Worm (Caenorhabditis elegans) whole organism, early embryonic: Measurements from ENCODE around the gene F46B3.23.

ENCODE experiments used
- F13C5.2 ChIP-seq: sonication (generic microtip); optimal IDR thresholded peaks from 2 replicates; lab custom pipeline; 2017; ENCODE audit warnings: mild to moderate bottlenecking, missing genetic modification characterization, inconsistent platforms, missing compliant biosample characterization
- aly-1 ChIP-seq: sonication (generic microtip); optimal IDR thresholded peaks from 2 replicates; lab custom pipeline; 2016; ENCODE audit warnings: missing genetic modification characterization, missing compliant biosample characterization
- ama-1 ChIP-seq: fragments of 150-350 bp; optimal IDR thresholded peaks from 2 replicates; lab custom pipeline; 2014
- ceh-13 ChIP-seq: fragments of 200-800 bp; sonication (Bioruptor generic); optimal IDR thresholded peaks from 2 replicates; lab custom pipeline; 2018; ENCODE audit warnings: mild to moderate bottlenecking, missing genetic modification characterization, missing compliant biosample characterization
- flt-1 ChIP-seq: fragments of 200-800 bp; sonication (Bioruptor generic); IDR thresholded peaks from 2 replicates; pipeline ENCODE4 v1.3.6; 2022; ENCODE audit warnings: missing genetic modification characterization, missing compliant biosample characterization
- hmbx-1 ChIP-seq: sonication (generic microtip); optimal IDR thresholded peaks from 2 replicates; lab custom pipeline; 2016; ENCODE audit warnings: mild to moderate bottlenecking, missing genetic modification characterization, missing compliant biosample characterization
- hmg-4 ChIP-seq: fragments of 200-800 bp; sonication (Bioruptor generic); optimal IDR thresholded peaks from 2 replicates; lab custom pipeline; 2018; ENCODE audit warnings: mild to moderate bottlenecking, missing genetic modification characterization, missing compliant biosample characterization
- hnd-1 ChIP-seq: sonication (generic microtip); optimal IDR thresholded peaks from 2 replicates; lab custom pipeline; 2016; ENCODE audit warnings: missing genetic modification characterization, missing compliant biosample characterization
- pes-1 ChIP-seq: fragments of 200-800 bp; sonication (Bioruptor generic); IDR thresholded peaks from 2 replicates; pipeline ENCODE4 v1.3.6; 2022; ENCODE audit warnings: missing genetic modification reagents, missing genetic modification characterization, missing compliant biosample characterization
- scrt-1 ChIP-seq: fragments of 200-800 bp; sonication (Bioruptor generic); IDR thresholded peaks from 2 replicates; pipeline ENCODE4 v1.3.6; 2022; ENCODE audit warnings: missing genetic modification characterization, missing compliant biosample characterization
- sea-1 ChIP-seq: fragments of 200-800 bp; sonication (Bioruptor generic); conservative IDR thresholded peaks from 2 replicates; pipeline ENCODE4 v1.3.6; 2022; ENCODE audit warnings: missing genetic modification characterization, missing compliant biosample characterization
- tbx-11 ChIP-seq: fragments of 200-800 bp; sonication (Bioruptor generic); IDR thresholded peaks from 2 replicates; pipeline ENCODE4 v1.3.6; 2022; ENCODE audit warnings: missing genetic modification characterization, missing compliant biosample characterization
- tbx-37 ChIP-seq: fragments of 200-800 bp; sonication (Bioruptor generic); conservative IDR thresholded peaks from 2 replicates; pipeline ENCODE4 v1.3.6; 2022; ENCODE audit warnings: missing genetic modification reagents, missing genetic modification characterization, missing compliant biosample characterization
- tra-4 ChIP-seq: sonication (generic microtip); optimal IDR thresholded peaks from 2 replicates; lab custom pipeline; 2017; ENCODE audit warnings: missing genetic modification characterization, missing compliant biosample characterization

ce11 chrV:20604606-20605155, 1.8 kb downstream of the F46B3.23 start, which contains the start of gene ttr-57:
- no peak for TF ChIP-seq ama-1 (lab: Kevin White, UChicago)
- TF ChIP-seq flt-1 (GFP tag; lab: Robert Waterston, UW) = no peak
- TF ChIP-seq aly-1 (tag; lab: Kevin White, UChicago) = no peak
- no peak for TF ChIP-seq tbx-11 (GFP tag; lab: Robert Waterston, UW)
- no peak for TF ChIP-seq hmbx-1 (tag; lab: Kevin White, UChicago)
- no peak for TF ChIP-seq ceh-13 (GFP tag; lab: Kevin White, UChicago)
- peak; percentile 36; the same call in 1 of the 2 replicates for TF ChIP-seq pes-1 (GFP tag; lab: Robert Waterston, UW)
- TF ChIP-seq tra-4 = no peak
- TF ChIP-seq F13C5.2 (tag; lab: Kevin White, UChicago) = no peak
- no peak for TF ChIP-seq scrt-1 (GFP tag; lab: Robert Waterston, UW)
- TF ChIP-seq hnd-1 (tag; lab: Kevin White, UChicago) = no peak
- TF ChIP-seq sea-1 (GFP tag; lab: Robert Waterston, UW) = no peak
- no peak for TF ChIP-seq hmg-4 (GFP tag; lab: Kevin White, UChicago)
- no peak for TF ChIP-seq tbx-37 (GFP tag; lab: Robert Waterston, UW)
